ENCODE assay signal across 5 fruit fly cellular contexts in genomic region chr3R:10852232-10852774, dm6.
TF ChIP-seq lines count a peak whose summit lies in the region.

Gene CG4565, plus strand, starts transcription at chr3R:10852724.

- TF ChIP-seq CTCF in whole organism, embryonic (GFP tag; optimal IDR thresholded peaks at IDR 0.05; lab: Kevin White, UChicago) = peak; percentile 16

TF ChIP-seq in whole organism, adult, 20 proteins besides CTCF, POLR2A, EP300 and RAD21:
- TF ChIP-seq pad (GFP tag; optimal IDR thresholded peaks at IDR 0.05; lab: Kevin White, UChicago) = peak; percentile 100
- TF ChIP-seq CG33017 (tag; optimal IDR thresholded peaks at IDR 0.05; lab: Kevin White, UChicago) = no peak

TF ChIP-seq in whole organism, embryonic, 481 proteins besides CTCF, POLR2A, EP300 and RAD21 (continues in another document):
- TF ChIP-seq CG14710 (tag; optimal IDR thresholded peaks at IDR 0.05; lab: Kevin White, UChicago) = peak; percentile 26
- TF ChIP-seq vvl (GFP tag; IDR thresholded peaks at IDR 0.05; lab: Robert Waterston, UW) = peak; percentile 22; the same call in 1 of the 2 replicates
- no peak for TF ChIP-seq CG12155 (GFP tag; optimal IDR thresholded peaks at IDR 0.05; lab: Kevin White, UChicago)
- TF ChIP-seq CG1602 (GFP tag; optimal IDR thresholded peaks at IDR 0.05; lab: Kevin White, UChicago) = no peak
- no peak for TF ChIP-seq sqz (GFP tag; optimal IDR thresholded peaks at IDR 0.05; lab: Kevin White, UChicago)
- TF ChIP-seq Jarid2 (GFP tag; optimal IDR thresholded peaks at IDR 0.05; lab: Kevin White, UChicago) = no peak
- no peak for TF ChIP-seq maf-S (GFP tag; optimal IDR thresholded peaks at IDR 0.05; lab: Kevin White, UChicago)
- no peak for TF ChIP-seq Side (GFP tag; optimal IDR thresholded peaks at IDR 0.05; lab: Kevin White, UChicago)
- peak; percentile 35; the same call in 1 of the 3 replicates for TF ChIP-seq HLH4C (GFP tag; IDR thresholded peaks at IDR 0.05; lab: Robert Waterston, UW; ENCODE audit: partially characterized antibody)
- peak in 1 of 2 experiments; percentile 19 for TF ChIP-seq insv (GFP tag; optimal IDR thresholded peaks at IDR 0.05; lab: Kevin White, UChicago)
- TF ChIP-seq Optix (GFP tag; IDR thresholded peaks at IDR 0.05; lab: Robert Waterston, UW) = no peak
- no peak for TF ChIP-seq Aef1 (GFP tag; IDR thresholded peaks at IDR 0.05; lab: Robert Waterston, UW)
- TF ChIP-seq kah (GFP tag; optimal IDR thresholded peaks at IDR 0.05; lab: Kevin White, UChicago) = no peak
- TF ChIP-seq CG4617 (GFP tag; optimal IDR thresholded peaks at IDR 0.05; lab: Kevin White, UChicago; ENCODE audit: borderline replicate concordance) = no peak
- no peak for TF ChIP-seq CG11723 (GFP tag; optimal IDR thresholded peaks at IDR 0.05; lab: Kevin White, UChicago)
- TF ChIP-seq ro (GFP tag; IDR thresholded peaks at IDR 0.05; lab: Robert Waterston, UW) = no peak
- TF ChIP-seq sisA (GFP tag; IDR thresholded peaks at IDR 0.05; lab: Robert Waterston, UW) = no peak
- TF ChIP-seq Ets97D (GFP tag; optimal IDR thresholded peaks at IDR 0.05; lab: Kevin White, UChicago) = peak; percentile 43
- TF ChIP-seq CG34376 (GFP tag; optimal IDR thresholded peaks at IDR 0.05; lab: Kevin White, UChicago) = peak; percentile 64
- TF ChIP-seq CG2129 (GFP tag; IDR thresholded peaks at IDR 0.05; lab: Robert Waterston, UW; ENCODE audit: partially characterized antibody) = no peak
- TF ChIP-seq zfh2 (GFP tag; optimal IDR thresholded peaks at IDR 0.05; lab: Kevin White, UChicago) = no peak
- TF ChIP-seq CG10565 (GFP tag; optimal IDR thresholded peaks at IDR 0.05; lab: Kevin White, UChicago) = no peak

TF ChIP-seq in whole organism, prepupa, 60 proteins besides CTCF, POLR2A, EP300 and RAD21:
- TF ChIP-seq CG7368 (GFP tag; optimal IDR thresholded peaks at IDR 0.05; lab: Kevin White, UChicago) (no peak), Met (GFP tag; optimal IDR thresholded peaks at IDR 0.05; lab: Kevin White, UChicago) (no peak), fkh (GFP tag; optimal IDR thresholded peaks at IDR 0.05; lab: Kevin White, UChicago) (peak; percentile 49), Eip78C (GFP tag; lab: Kevin White, UChicago) (peak; percentile 24)

TF ChIP-seq in whole organism, pupa, 21 proteins besides CTCF, POLR2A, EP300 and RAD21:
- TF ChIP-seq CG14655 (GFP tag; optimal IDR thresholded peaks at IDR 0.05; lab: Kevin White, UChicago) (no peak), EcR (GFP tag; optimal IDR thresholded peaks at IDR 0.05; lab: Kevin White, UChicago) (peak; percentile 13), gl (tag; optimal IDR thresholded peaks at IDR 0.05; lab: Kevin White, UChicago) (no peak), CG8159 (tag; optimal IDR thresholded peaks at IDR 0.05; lab: Kevin White, UChicago) (no peak)

TF ChIP-seq in whole organism, wandering third instar larva, 38 proteins besides CTCF, POLR2A, EP300 and RAD21:
- no peak for TF ChIP-seq Hr78 (GFP tag; optimal IDR thresholded peaks at IDR 0.05; lab: Kevin White, UChicago)
- no peak for TF ChIP-seq OdsH (GFP tag; optimal IDR thresholded peaks at IDR 0.05; lab: Kevin White, UChicago)
- no peak for TF ChIP-seq br (GFP tag; optimal IDR thresholded peaks at IDR 0.05; lab: Kevin White, UChicago)
- TF ChIP-seq Myc (optimal IDR thresholded peaks at IDR 0.05; lab: Kevin White, UChicago) = peak; percentile 67
- TF ChIP-seq GATAd (GFP tag; optimal IDR thresholded peaks at IDR 0.05; lab: Kevin White, UChicago) = no peak
- peak; percentile 64 for TF ChIP-seq Vsx2 (GFP tag; optimal IDR thresholded peaks at IDR 0.05; lab: Kevin White, UChicago; ENCODE audit: partially characterized antibody)
- TF ChIP-seq h (GFP tag; optimal IDR thresholded peaks at IDR 0.05; lab: Kevin White, UChicago) = no peak
- TF ChIP-seq Dfd (GFP tag; optimal IDR thresholded peaks at IDR 0.05; lab: Kevin White, UChicago) = no peak
- TF ChIP-seq Hnf4 (GFP tag; optimal IDR thresholded peaks at IDR 0.05; lab: Kevin White, UChicago) = no peak
- TF ChIP-seq rgr (GFP tag; optimal IDR thresholded peaks at IDR 0.05; lab: Kevin White, UChicago) = no peak
- no peak for TF ChIP-seq psq (GFP tag; optimal IDR thresholded peaks at IDR 0.05; lab: Kevin White, UChicago)
- TF ChIP-seq woc (GFP tag; optimal IDR thresholded peaks at IDR 0.05; lab: Kevin White, UChicago) = no peak
- no peak for TF ChIP-seq sage (GFP tag; optimal IDR thresholded peaks at IDR 0.05; lab: Kevin White, UChicago)
- no peak for TF ChIP-seq N (GFP tag; optimal IDR thresholded peaks at IDR 0.05; lab: Kevin White, UChicago)
- no peak for TF ChIP-seq brk (GFP tag; optimal IDR thresholded peaks at IDR 0.05; lab: Kevin White, UChicago)
- TF ChIP-seq Dif (GFP tag; optimal IDR thresholded peaks at IDR 0.05; lab: Kevin White, UChicago; ENCODE audit: partially characterized antibody) = peak; percentile 44
